Worm (Caenorhabditis elegans): ENCODE data around the gene VB0395L.1.

DNA sequence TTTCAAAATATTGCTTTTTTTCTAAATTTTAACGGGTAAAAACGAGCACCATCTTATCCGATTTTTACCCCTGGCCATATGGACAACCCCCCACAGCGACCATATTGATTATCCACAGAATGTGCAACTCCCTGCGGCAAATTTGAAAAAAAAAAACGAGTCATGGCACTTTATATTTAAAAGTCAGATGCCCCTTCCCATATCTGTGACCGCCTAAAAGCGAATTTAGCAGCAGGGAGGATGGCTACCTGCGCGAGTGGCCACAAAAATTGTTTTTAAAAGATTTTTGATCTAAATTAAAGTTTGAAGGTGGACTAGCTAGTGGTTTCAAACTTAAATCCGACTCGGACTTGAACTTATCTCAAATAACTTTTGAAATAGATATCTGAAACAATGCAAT lies 39.6 kb upstream of the VB0395L.1 start:
- TF ChIP-seq ama-1 (optimal IDR thresholded peaks at IDR 0.05) (no peak), flt-1 (GFP tag; IDR thresholded peaks at IDR 0.05) (no peak), F13C5.2 (tag; optimal IDR thresholded peaks at IDR 0.05) (peak; percentile 85)
